Fruit fly (Drosophila melanogaster): ENCODE measurements around the gene CG15403.

CG15403 gene

DNA sequence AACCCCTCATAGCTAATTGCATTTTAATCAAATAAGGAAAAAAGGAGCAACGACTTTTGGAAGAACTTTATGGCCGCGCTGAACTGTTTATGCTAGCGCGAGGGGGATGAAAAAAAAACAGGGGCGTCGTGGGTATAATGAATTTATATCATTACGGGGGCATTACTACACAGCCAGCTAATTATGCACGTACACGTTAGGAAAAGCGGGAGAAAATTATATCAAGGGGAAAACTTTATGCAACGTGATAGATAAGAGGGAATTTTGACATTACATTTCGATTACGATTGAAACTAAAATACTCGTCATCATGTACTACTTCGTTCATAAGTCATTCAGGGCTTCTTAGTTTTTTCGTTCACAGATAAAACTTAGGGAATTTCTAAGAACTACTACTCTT is at the start of gene CG15403:
Gene CG15403, plus strand, starts transcription at position 301 of the 400 bp plus-strand sequence.
- TF ChIP-seq CTCF (optimal IDR thresholded peaks at IDR 0.05) (no peak), CG8478 (optimal IDR thresholded peaks at IDR 0.05) (no peak)

DNA sequence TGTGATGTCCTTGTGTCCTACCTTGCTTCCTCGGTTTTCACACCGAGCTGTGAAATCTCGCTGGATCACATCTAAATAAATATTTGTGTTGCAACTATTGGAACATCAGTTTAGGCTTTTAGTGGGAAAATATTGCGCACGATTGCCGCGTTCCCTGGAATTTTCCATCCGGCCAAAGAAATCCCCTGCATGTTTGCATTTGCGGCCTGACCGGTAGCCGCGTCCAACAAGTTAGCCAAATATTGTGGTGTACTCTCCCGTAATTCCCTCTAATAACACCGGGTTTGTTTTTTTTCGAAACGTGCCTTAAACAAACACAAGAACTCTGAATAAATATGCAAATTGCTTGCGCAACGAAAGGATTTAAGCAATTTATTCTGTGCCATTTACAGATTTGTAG is 49.7 kb upstream of the CG15403 start:
- TF ChIP-seq CG8478 (optimal IDR thresholded peaks at IDR 0.05): no peak
- no peak for TF ChIP-seq CTCF (optimal IDR thresholded peaks at IDR 0.05)

DNA sequence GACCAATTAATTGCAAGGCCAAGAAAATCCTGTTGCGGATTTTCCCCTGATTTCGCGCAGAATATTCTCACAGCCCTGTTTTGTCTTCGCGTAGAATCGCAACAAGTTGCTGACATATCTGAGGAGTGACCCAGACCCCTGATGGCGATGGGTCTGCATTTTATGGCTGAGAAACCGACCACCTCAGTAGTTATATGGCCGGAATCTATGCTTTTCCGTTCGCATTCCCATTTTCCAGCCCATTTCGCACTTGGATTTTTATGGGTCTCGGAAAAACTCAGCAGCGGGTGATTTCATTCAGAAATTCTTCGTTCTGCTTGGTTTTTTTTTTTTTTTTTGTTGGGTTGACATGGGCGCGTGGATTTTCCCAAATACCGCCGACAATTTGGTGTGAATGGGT is 45.5 kb upstream of the CG15403 start:
- no peak for TF ChIP-seq CG8478 (optimal IDR thresholded peaks at IDR 0.05)
- TF ChIP-seq CTCF (optimal IDR thresholded peaks at IDR 0.05): no peak

DNA sequence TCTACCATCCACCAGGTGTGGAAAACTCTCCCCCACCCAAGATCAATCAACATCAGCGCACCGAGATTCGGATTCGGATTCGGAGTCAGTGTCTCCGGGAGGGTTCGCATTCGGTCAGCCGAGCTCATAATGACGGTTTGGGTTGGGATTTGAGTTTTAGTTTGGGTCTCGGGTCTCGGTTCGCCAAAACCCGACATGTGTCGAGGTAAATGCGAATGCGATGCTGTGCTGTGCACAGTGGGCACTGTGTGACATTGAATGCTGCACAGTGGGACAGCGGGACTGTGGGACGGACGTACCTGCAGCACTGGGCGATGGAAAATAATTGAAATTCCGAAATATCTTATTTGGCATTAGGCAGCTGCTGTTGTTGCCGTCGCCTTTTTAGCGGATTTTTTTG is 44.9 kb upstream of the CG15403 start:
- TF ChIP-seq CG8478 (optimal IDR thresholded peaks at IDR 0.05): no peak
- no peak for TF ChIP-seq CTCF (optimal IDR thresholded peaks at IDR 0.05)

DNA sequence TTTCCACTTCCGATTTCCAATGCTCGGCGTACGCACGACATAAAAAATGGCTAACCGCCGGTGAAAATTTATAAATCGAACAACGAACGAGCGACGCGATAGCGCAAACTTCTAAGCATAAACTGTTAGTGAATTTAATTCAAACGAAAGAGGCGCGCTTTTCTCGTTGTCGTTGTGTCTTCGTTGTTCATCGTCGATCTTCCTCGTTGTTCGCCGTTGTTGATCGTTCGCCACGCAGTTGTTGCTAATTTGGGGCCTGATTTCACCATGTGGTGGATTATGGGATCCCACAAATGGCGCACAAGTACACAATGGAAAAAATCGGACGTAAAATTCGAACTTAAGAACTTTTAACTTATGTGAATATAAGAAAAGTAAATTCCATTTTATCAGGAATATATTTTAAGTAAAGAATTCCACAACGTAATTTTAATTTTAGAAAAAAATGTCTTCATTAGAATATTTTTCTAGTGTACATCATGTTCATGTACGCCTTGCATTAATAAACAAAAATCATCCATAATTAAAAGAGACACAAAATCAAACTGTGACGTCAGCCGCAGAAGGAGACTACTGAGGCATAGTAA is 42.1 kb upstream of the CG15403 start:
- TF ChIP-seq CTCF (optimal IDR thresholded peaks at IDR 0.05) (no peak), CG8478 (optimal IDR thresholded peaks at IDR 0.05) (no peak)

DNA sequence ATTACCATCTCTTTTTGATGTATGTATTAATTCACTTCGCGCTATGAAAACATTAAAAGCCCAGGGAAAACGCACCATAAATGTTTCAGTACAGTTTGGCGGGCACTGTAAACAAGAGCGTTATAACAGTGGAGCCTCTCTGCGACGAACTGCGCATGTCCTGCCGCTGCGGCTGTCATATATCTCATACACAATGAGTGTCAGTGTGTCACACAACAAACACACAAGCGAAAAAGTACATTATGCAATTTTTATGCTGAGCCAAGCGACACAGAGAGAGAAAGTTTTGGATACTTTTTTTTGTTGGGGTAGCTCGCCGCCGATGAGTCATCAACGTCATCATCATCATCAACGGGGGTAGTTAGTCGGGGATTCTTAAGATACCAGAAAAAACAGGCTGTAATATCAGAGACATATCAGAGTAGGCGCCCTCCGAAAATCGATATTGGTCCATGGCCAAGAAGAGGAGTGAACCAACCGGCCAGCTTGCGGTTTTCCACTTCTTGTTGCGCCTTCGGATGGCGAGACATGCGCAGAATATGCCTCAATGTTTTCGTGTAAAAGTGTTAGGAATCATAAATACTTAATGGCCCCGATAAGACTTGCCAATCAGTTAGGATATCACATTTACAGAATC is 40.1 kb upstream of the CG15403 start:
- TF ChIP-seq CTCF (optimal IDR thresholded peaks at IDR 0.05): no peak
- no peak for TF ChIP-seq CG8478 (optimal IDR thresholded peaks at IDR 0.05)

DNA sequence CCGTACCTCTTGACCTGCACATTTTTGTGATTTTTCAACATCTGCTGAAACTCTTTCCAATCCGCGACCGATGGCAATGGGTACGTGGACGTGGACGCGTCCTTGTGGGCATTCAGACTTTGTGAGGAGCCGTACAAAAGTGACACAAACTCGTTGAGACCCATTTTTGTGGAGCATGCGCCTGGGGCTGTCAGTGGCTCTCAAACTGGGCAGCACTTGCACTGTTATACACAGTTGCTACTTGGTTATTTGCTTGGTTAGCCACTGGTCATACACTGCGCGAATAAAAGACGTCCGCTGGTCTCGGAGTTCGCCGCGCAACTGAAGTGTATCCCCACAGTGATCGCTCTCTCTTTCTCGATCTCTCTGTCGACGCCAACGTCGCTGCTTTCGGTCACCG is 38.2 kb upstream of the CG15403 start:
- TF ChIP-seq CG8478 (optimal IDR thresholded peaks at IDR 0.05) (no peak), CTCF (optimal IDR thresholded peaks at IDR 0.05) (no peak)

DNA sequence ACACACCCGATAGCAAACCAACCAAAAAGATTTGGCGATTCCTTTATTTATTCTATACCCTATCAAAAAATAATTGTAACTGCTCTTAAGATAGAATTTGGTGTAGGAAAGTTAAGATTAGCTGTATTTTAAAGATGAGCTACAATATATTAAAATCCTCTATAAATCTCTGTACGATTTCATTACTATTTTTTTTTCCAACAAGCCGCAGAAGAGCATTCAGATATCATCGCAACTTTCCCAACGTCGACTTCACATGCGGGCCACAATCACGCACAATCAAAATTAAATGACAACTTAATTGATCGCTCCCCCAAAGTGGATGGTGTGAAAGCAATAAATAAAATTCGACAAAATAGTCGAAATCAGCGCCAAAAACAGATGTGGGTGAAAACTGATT is 35.9 kb upstream of the CG15403 start:
- no peak for TF ChIP-seq CG8478 (optimal IDR thresholded peaks at IDR 0.05)
- no peak for TF ChIP-seq CTCF (optimal IDR thresholded peaks at IDR 0.05)

DNA sequence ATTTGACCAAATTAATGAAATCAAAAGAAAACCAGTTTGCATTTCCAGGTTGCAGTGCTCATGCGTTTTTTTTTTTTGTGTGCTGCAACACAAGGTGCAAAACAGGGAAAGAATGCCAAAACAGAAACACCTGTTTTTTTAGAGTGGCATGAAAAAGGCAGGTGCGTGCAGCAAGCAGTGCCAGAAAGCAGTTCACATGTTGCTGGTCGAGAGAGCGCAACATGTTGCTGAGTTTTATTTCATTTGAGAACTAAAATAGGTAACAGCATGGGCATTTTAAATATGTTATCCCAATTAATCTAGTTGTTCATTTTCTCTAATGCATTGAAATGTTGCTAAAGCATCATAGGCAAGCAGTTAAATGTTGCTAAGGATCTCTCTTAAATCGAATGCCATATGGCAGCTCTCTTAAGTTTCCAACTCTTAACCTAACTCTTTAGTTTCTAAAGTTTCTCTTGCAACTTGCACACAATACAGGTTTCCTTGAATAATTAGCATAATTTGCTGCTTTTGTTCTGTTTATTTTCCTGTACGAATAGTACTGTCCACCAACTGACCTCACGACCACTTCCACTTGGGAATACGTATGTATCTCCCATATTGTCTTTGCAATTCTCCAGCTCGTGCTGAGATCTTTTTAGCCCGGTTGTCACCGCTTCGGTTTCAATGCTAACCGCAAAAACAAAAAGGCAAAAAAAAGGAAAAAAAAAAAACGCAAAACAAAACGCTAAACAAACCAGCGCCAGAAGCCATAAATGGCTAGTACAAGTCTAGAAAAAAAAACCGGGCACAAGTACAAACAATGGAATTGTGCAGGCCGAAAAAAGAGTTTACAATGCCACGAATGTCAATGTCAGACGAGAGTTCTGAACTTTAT is 33.3 kb upstream of the CG15403 start:
- TF ChIP-seq CTCF (optimal IDR thresholded peaks at IDR 0.05): peak in 1 of 2 experiments; percentile 1
- TF ChIP-seq CG8478 (optimal IDR thresholded peaks at IDR 0.05): no peak

DNA sequence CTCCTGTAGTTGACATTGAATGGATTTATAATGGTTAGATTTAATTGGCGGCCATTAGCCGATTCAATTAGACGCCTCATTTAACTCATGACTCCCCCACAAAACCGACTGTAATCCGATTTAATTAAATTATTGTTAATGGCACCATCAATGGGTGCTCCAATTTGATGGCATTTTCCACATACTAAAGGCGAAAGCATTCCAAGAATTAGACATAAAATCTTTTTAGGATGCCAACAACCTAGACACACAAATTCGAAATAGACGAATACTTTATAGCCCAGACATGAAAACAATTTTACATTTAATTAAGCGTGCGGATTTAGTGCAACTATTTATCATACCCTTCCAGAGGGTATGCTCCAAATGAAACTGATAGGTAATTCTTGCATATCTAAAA is 28.5 kb upstream of the CG15403 start:
- TF ChIP-seq CG8478 (optimal IDR thresholded peaks at IDR 0.05): no peak
- TF ChIP-seq CTCF (optimal IDR thresholded peaks at IDR 0.05): no peak

DNA sequence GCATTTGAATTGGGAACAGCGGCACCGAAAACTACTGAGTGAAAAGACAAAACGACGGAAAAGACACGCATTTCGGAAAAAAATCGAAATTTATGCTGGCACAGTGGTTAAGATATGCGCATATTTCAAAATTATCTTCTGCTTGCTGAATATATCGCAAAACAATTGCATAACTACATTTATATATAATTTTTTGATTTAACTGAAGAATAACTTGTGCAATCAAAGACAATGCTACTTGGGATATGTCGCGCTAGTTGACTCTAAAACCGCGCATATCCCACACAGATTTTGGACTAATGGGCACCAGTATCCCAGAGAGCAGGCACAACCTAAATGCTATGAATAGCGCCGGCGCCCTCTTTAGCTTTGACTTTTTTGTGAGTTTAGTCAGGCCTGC is 27.6 kb upstream of the CG15403 start:
- TF ChIP-seq CG8478 (optimal IDR thresholded peaks at IDR 0.05): no peak
- TF ChIP-seq CTCF (optimal IDR thresholded peaks at IDR 0.05): no peak

DNA sequence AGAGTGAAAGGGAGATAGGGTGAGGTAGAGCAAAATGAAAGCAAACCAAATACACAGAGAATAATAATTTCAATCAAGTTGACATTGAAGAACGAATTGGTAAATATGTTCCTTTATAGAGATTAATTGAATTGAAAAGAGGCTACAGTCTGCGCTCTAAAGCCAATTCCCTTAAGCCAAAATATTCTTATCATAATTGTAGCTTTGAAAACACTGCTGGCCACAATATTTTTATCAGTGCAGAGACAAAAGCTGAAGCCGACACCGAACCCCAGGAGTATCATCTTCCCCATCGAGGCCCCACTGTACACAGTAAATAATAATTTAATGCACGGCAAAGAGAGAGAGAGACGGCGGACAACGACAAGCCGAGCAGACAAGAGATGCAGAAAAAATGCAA is 22.5 kb upstream of the CG15403 start:
- TF ChIP-seq CTCF (optimal IDR thresholded peaks at IDR 0.05) (no peak), CG8478 (optimal IDR thresholded peaks at IDR 0.05) (no peak)

DNA sequence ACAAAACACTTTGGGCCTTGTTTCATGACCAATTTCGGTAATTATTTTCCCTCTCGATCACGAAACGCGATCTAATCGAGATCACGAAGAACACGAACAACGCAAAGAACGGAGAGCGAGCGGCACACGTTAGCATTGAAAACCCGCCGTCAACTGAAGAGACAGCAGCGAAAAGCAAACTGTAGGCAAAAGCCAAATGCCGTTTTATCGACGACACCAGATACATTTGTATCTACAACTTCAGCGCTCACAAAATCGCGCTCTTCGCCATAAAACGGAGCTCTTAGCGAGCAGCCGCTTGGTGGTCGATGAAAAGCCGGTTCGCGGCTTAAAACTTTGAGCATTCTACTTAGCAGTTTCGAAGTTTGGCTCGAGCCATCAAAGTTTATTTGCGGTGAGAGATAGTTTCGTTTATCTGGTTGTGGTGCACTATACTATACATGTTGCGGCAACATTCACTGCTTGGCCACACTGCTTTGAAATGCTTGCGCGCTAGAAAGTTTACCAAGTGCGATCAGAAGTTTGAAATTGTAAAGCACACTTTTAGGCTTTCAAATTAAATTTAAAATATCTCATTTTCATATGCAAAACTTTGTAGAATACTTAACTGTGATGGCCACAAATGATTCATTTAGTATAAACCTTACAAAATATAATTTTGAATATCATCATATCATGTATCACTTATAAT is 20.3 kb upstream of the CG15403 start:
- no peak for TF ChIP-seq CG8478 (optimal IDR thresholded peaks at IDR 0.05)
- TF ChIP-seq CTCF (optimal IDR thresholded peaks at IDR 0.05): peak in 1 of 2 experiments; percentile 4

DNA sequence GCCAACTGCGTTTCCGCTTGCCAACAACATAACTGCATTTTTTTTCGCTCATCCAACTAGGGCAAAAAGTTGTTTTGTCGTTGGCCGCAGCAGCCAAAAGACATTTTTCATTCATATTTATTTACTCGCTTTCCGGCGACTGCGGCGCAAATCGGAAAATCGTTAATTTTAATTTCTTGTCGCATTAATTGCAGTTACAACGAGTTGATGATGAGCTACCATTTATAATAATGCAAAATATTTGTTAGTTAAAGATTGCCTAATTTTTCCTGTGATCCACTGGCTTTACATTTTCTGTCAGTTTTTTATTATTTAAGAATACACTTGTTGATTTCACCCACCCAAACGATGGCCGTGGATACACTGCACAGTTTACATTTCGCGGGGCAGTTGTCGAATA is 19.1 kb upstream of the CG15403 start, which contains the start of gene PpD6:
Gene PpD6, plus strand, starts transcription at position 301 of the 400 bp plus-strand sequence.
- no peak for TF ChIP-seq CTCF (optimal IDR thresholded peaks at IDR 0.05)
- no peak for TF ChIP-seq CG8478 (optimal IDR thresholded peaks at IDR 0.05)

DNA sequence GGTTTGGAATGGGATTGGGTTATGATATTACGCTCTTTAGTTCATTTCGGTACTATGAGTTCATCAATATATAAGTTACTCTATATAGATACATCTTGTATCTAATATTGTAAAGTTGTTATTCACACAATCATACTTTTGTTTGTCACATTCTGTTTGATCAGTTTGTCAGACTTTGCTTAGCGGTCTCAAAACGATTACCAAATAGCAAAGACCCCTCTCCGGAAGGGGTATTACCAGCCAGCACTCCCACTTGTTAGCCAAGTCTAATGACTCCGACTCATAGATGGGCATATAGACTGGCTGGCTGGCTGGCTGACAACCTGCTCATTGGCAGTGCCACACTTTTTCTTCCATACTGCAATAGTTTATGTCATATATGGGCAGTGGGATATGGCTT is 14.3 kb upstream of the CG15403 start:
- TF ChIP-seq CG8478 (optimal IDR thresholded peaks at IDR 0.05): no peak
- TF ChIP-seq CTCF (optimal IDR thresholded peaks at IDR 0.05): no peak
